Fruit fly (Drosophila melanogaster) whole organism, embryonic: ENCODE measurements around the gene CG14431.
A peak's percentile ranks its signal among the peaks of the same experiment; 100 is the strongest.

Experiments used
- Antp ChIP-seq: fragments of 200-800 bp; sonication (Bioruptor generic); optimal IDR thresholded peaks from 3 replicates; lab custom pipeline; 2016; ENCODE audit warnings: missing biosample characterization, missing genetic modification characterization
- Atf6 ChIP-seq: fragments of 200-800 bp; sonication (Bioruptor generic); IDR thresholded peaks from 2 replicates; pipeline ENCODE4 v1.3.6; 2022; ENCODE audit warnings: missing biosample characterization, missing genetic modification characterization
- B-H1 ChIP-seq: fragments of 200-800 bp; sonication (Bioruptor generic); IDR thresholded peaks from 3 replicates; pipeline ENCODE4 v1.3.6; 2022; ENCODE audit warnings: missing biosample characterization, missing genetic modification characterization
- CG10209 ChIP-seq: fragments of 200-800 bp; sonication (Bioruptor generic); optimal IDR thresholded peaks from 3 replicates; lab custom pipeline; 2017; ENCODE audit warnings: missing biosample characterization, mild to moderate bottlenecking, missing genetic modification characterization, missing genetic modification reagents
- CG11093 ChIP-seq: fragments of 200-800 bp; sonication (Bioruptor generic); IDR thresholded peaks from 3 replicates; pipeline ENCODE4 v1.3.6; 2022; ENCODE audit warnings: missing biosample characterization, missing genetic modification characterization
- CG11398 ChIP-seq: fragments of 200-800 bp; sonication (Bioruptor generic); optimal IDR thresholded peaks from 2 replicates; lab custom pipeline; 2016; ENCODE audit warnings: missing biosample characterization, missing genetic modification characterization
- CG11560 ChIP-seq: fragments of 200-800 bp; sonication (Bioruptor generic); IDR thresholded peaks from 3 replicates; pipeline ENCODE4 v1.3.6; 2022; ENCODE audit warnings: missing biosample characterization, missing genetic modification characterization
- CG12104 ChIP-seq: fragments of 200-800 bp; sonication (Bioruptor generic); optimal IDR thresholded peaks from 3 replicates; lab custom pipeline; 2016; ENCODE audit warnings: missing biosample characterization, missing genetic modification characterization
- CG1233 ChIP-seq: fragments of 200-800 bp; sonication (Bioruptor generic); optimal IDR thresholded peaks from 4 replicates; lab custom pipeline; 2018; ENCODE audit warnings: missing biosample characterization, mild to moderate bottlenecking, missing genetic modification characterization
- CG17612 ChIP-seq: fragments of 200-800 bp; sonication (Bioruptor generic); IDR thresholded peaks from 2 replicates; pipeline ENCODE4 v1.3.6; 2022; ENCODE audit warnings: missing biosample characterization, missing genetic modification characterization
- CG17829 ChIP-seq: fragments of 200-800 bp; optimal IDR thresholded peaks from 2 replicates; lab custom pipeline; 2019; ENCODE audit warnings: missing biosample characterization, mild to moderate bottlenecking, missing genetic modification characterization, moderate library complexity
- CG18011 ChIP-seq: fragments of 200-800 bp; sonication (Bioruptor generic); optimal IDR thresholded peaks from 2 replicates; lab custom pipeline; 2017; ENCODE audit warnings: missing biosample characterization, missing genetic modification characterization, mild to moderate bottlenecking, moderate library complexity, missing genotype
- CG33557 ChIP-seq: fragments of 200-800 bp; sonication (Bioruptor generic); optimal IDR thresholded peaks from 2 replicates; lab custom pipeline; 2019; ENCODE audit warnings: missing biosample characterization, mild to moderate bottlenecking, missing genetic modification characterization, moderate library complexity
- CG34224 ChIP-seq: fragments of 200-800 bp; sonication (Bioruptor generic); IDR thresholded peaks from 3 replicates; pipeline ENCODE4 v1.3.6; 2022; ENCODE audit warnings: missing biosample characterization, missing genetic modification characterization; ENCODE audit not compliant: partially characterized antibody
- CG4424 ChIP-seq: fragments of 200-800 bp; sonication (Bioruptor generic); optimal IDR thresholded peaks from 3 replicates; lab custom pipeline; 2016; ENCODE audit warnings: missing biosample characterization, missing genetic modification characterization
- CG6791 ChIP-seq: fragments of 200-800 bp; sonication (Bioruptor generic); IDR thresholded peaks from 3 replicates; pipeline ENCODE4 v1.3.6; 2022; ENCODE audit warnings: missing biosample characterization, missing genetic modification characterization; ENCODE audit not compliant: partially characterized antibody
- CG7987 ChIP-seq: fragments of 200-800 bp; sonication (Bioruptor generic); optimal IDR thresholded peaks from 2 replicates; lab custom pipeline; 2018; ENCODE audit warnings: missing biosample characterization, mild to moderate bottlenecking, missing genetic modification characterization, moderate library complexity
- CG8281 ChIP-seq: fragments of 200-800 bp; sonication (Bioruptor generic); optimal IDR thresholded peaks from 2 replicates; lab custom pipeline; 2018; ENCODE audit warnings: missing biosample characterization, mild to moderate bottlenecking, missing genetic modification characterization, moderate library complexity
- CG8290 ChIP-seq, 3 experiments: fragments of 200-800 bp; sonication (Bioruptor generic); optimal IDR thresholded peaks; 2 replicates each; lab custom pipeline; 2016 to 2019; ENCODE audit warnings: missing biosample characterization in 3 of 3, missing genetic modification characterization in 3 of 3, mild to moderate bottlenecking in 2 of 3, moderate library complexity in 1 of 3
- CG8944 ChIP-seq: fragments of 200-800 bp; sonication (Bioruptor generic); optimal IDR thresholded peaks from 3 replicates; lab custom pipeline; 2016; ENCODE audit warnings: missing biosample characterization, missing genetic modification characterization
- CG9609 ChIP-seq: fragments of 200-800 bp; sonication (Bioruptor generic); optimal IDR thresholded peaks from 3 replicates; lab custom pipeline; 2016; ENCODE audit warnings: missing biosample characterization, missing genetic modification characterization
- CHES-1-like ChIP-seq: fragments of 200-800 bp; sonication (Bioruptor generic); optimal IDR thresholded peaks from 2 replicates; lab custom pipeline; 2016; ENCODE audit warnings: missing biosample characterization, missing genetic modification characterization
- Dp ChIP-seq: fragments of 200-800 bp; sonication (Bioruptor generic); optimal IDR thresholded peaks from 2 replicates; lab custom pipeline; 2018; ENCODE audit warnings: missing biosample characterization, mild to moderate bottlenecking, missing genetic modification characterization, moderate library complexity
- Ets97D ChIP-seq: fragments of 200-800 bp; sonication (Bioruptor generic); optimal IDR thresholded peaks from 3 replicates; lab custom pipeline; 2016; ENCODE audit warnings: missing biosample characterization, missing genetic modification characterization
- H2.0 ChIP-seq: fragments of 200-800 bp; sonication (Bioruptor generic); IDR thresholded peaks from 2 replicates; pipeline ENCODE4 v1.3.6; 2022; ENCODE audit warnings: missing biosample characterization, missing genetic modification characterization
- HLHmδ ChIP-seq: fragments of 200-800 bp; sonication (Bioruptor generic); optimal IDR thresholded peaks from 2 replicates; lab custom pipeline; 2018; ENCODE audit warnings: missing biosample characterization, mild to moderate bottlenecking, missing genetic modification characterization, moderate library complexity
- Hmr ChIP-seq: fragments of 200-800 bp; sonication (Bioruptor generic); optimal IDR thresholded peaks from 3 replicates; lab custom pipeline; 2017; ENCODE audit warnings: mild to moderate bottlenecking, missing biosample characterization, missing genetic modification reagents, missing genetic modification characterization
- Hr51 ChIP-seq, 2 experiments: fragments of 200-800 bp; sonication (Bioruptor generic); optimal IDR thresholded peaks; 2 replicates in 1 of 2; 3 replicates in 1 of 2; lab custom pipeline; 2016 to 2018; ENCODE audit warnings: missing biosample characterization in 2 of 2, missing genetic modification characterization in 2 of 2, mild to moderate bottlenecking in 1 of 2, moderate library complexity in 1 of 2
- Hr78 ChIP-seq, 2 experiments: fragments of 200-800 bp in 1 of 2; fragments of >200 bp in 1 of 2; sonication (Bioruptor generic) in 1 of 2; optimal IDR thresholded peaks; 2 replicates each; lab custom pipeline; 2017 to 2019; ENCODE audit warnings: missing biosample characterization in 2 of 2, missing genetic modification characterization in 2 of 2, mild to moderate bottlenecking in 1 of 2, moderate library complexity in 1 of 2
- Ptx1 ChIP-seq: fragments of 200-800 bp; sonication (Bioruptor generic); IDR thresholded peaks from 2 replicates; pipeline ENCODE4 v1.3.6; 2022; ENCODE audit warnings: missing biosample characterization, missing genetic modification characterization
- Six4 ChIP-seq: fragments of 200-800 bp; sonication (Bioruptor generic); optimal IDR thresholded peaks from 2 replicates; lab custom pipeline; 2016; ENCODE audit warnings: missing biosample characterization, missing genetic modification characterization
- Stat92E ChIP-seq, 3 experiments: fragments of >200 bp in 2 of 3; fragments of 200-800 bp in 1 of 3; sonication (Bioruptor generic) in 1 of 3; optimal IDR thresholded peaks; 2 replicates each; lab custom pipeline; 2017 to 2019; ENCODE audit warnings: missing biosample characterization in 3 of 3, missing genetic modification characterization in 3 of 3, mild to moderate bottlenecking in 1 of 3, moderate library complexity in 1 of 3
- ase ChIP-seq: fragments of 200-800 bp; sonication (Bioruptor generic); IDR thresholded peaks from 3 replicates; pipeline ENCODE4 v1.3.6; 2022; ENCODE audit warnings: missing biosample characterization, missing genetic modification characterization
- crol ChIP-seq: fragments of 200-800 bp; sonication (Bioruptor generic); IDR thresholded peaks from 2 replicates; pipeline ENCODE4 v1.3.6; 2022; ENCODE audit warnings: missing biosample characterization, missing genetic modification characterization
- da ChIP-seq: fragments of 200-800 bp; sonication (Bioruptor generic); optimal IDR thresholded peaks from 2 replicates; lab custom pipeline; 2016; ENCODE audit warnings: missing biosample characterization, missing genetic modification characterization
- dpn ChIP-seq, 2 experiments: fragments of 200-800 bp; sonication (Bioruptor generic); optimal IDR thresholded peaks; 3 replicates each; lab custom pipeline; 2016; ENCODE audit warnings: missing biosample characterization in 2 of 2, missing genetic modification characterization in 2 of 2
- ems ChIP-seq: fragments of 200-800 bp; sonication (Bioruptor generic); optimal IDR thresholded peaks from 3 replicates; lab custom pipeline; 2016; ENCODE audit warnings: missing biosample characterization, missing genetic modification characterization
- fd64A ChIP-seq: fragments of 200-800 bp; sonication (Bioruptor generic); optimal IDR thresholded peaks from 3 replicates; lab custom pipeline; 2018; ENCODE audit warnings: missing biosample characterization, mild to moderate bottlenecking, missing genetic modification characterization
- grau ChIP-seq: fragments of 200-800 bp; optimal IDR thresholded peaks from 3 replicates; lab custom pipeline; 2019; ENCODE audit warnings: missing biosample characterization, mild to moderate bottlenecking, missing genetic modification characterization, moderate library complexity
- grn ChIP-seq: fragments of 200-800 bp; sonication (Bioruptor generic); optimal IDR thresholded peaks from 3 replicates; lab custom pipeline; 2017; ENCODE audit warnings: missing biosample characterization, missing genetic modification characterization
- hth ChIP-seq: fragments of >200 bp; optimal IDR thresholded peaks from 2 replicates; lab custom pipeline; 2017; ENCODE audit warnings: inconsistent platforms
- lbe ChIP-seq: fragments of 200-800 bp; sonication (Bioruptor generic); optimal IDR thresholded peaks from 2 replicates; lab custom pipeline; 2016; ENCODE audit warnings: missing biosample characterization, mild to moderate bottlenecking, missing genetic modification characterization
- lola ChIP-seq, 3 experiments: fragments of >200 bp in 2 of 3; fragments of 200-800 bp in 1 of 3; sonication (Bioruptor generic) in 1 of 3; optimal IDR thresholded peaks; 2 replicates each; lab custom pipeline; 2017 to 2019; ENCODE audit warnings: missing biosample characterization in 3 of 3, missing genetic modification characterization in 3 of 3, mild to moderate bottlenecking in 1 of 3, moderate library complexity in 1 of 3
- otp ChIP-seq: fragments of 200-800 bp; sonication (Bioruptor generic); IDR thresholded peaks from 3 replicates; pipeline ENCODE4, ENCODE4 v1.3.6; 2022; ENCODE audit warnings: missing biosample characterization, missing genetic modification characterization
- sd ChIP-seq: fragments of 200-800 bp; sonication (Bioruptor generic); optimal IDR thresholded peaks from 3 replicates; lab custom pipeline; 2018; ENCODE audit warnings: missing biosample characterization, mild to moderate bottlenecking, missing genetic modification characterization, moderate library complexity
- tap ChIP-seq: fragments of 200-800 bp; optimal IDR thresholded peaks from 3 replicates; lab custom pipeline; 2019; ENCODE audit warnings: missing biosample characterization, mild to moderate bottlenecking, missing genetic modification characterization, moderate library complexity
- toy ChIP-seq: fragments of 200-800 bp; sonication (Bioruptor generic); IDR thresholded peaks from 2 replicates; pipeline ENCODE4 v1.3.6; 2022; ENCODE audit warnings: missing biosample characterization, missing genetic modification characterization
- tup ChIP-seq: fragments of 200-800 bp; sonication (Bioruptor generic); optimal IDR thresholded peaks from 2 replicates; lab custom pipeline; 2016; ENCODE audit warnings: missing biosample characterization, mild to moderate bottlenecking, missing genetic modification characterization, moderate library complexity
- unpg ChIP-seq: fragments of 200-800 bp; sonication (Bioruptor generic); optimal IDR thresholded peaks from 3 replicates; lab custom pipeline; 2018; ENCODE audit warnings: missing biosample characterization, mild to moderate bottlenecking, missing genetic modification characterization, moderate library complexity
- z ChIP-seq: fragments of 200-800 bp; sonication (Bioruptor generic); IDR thresholded peaks from 3 replicates; pipeline ENCODE4 v1.3.6; 2022; ENCODE audit warnings: missing biosample characterization, missing genetic modification characterization

Gene CG14431

dm6 chrX:6998492-6998852 lies 90.4 kb downstream of the CG14431 start, which contains the start of gene Inx2 (continued):
- TF ChIP-seq CG33557 (GFP tag; lab: Kevin White, UChicago) (no peak), Hr78 (GFP tag; optimal IDR thresholded peaks at IDR 0.05; lab: Kevin White, UChicago) (no peak), H2.0 (no peak), CG9609 (GFP tag; lab: Kevin White, UChicago) (no peak), Antp (GFP tag; lab: Kevin White, UChicago) (peak; percentile 13), tup (GFP tag; lab: Kevin White, UChicago) (no peak), lbe (GFP tag; lab: Kevin White, UChicago) (peak; percentile 39), CG11398 (GFP tag; lab: Kevin White, UChicago) (peak; percentile 10), CHES-1-like (no peak), Stat92E (GFP tag; optimal IDR thresholded peaks at IDR 0.05; lab: Kevin White, UChicago) (peak in 1 of 3 experiments; percentile 47), da (GFP tag; lab: Kevin White, UChicago) (no peak), grau (peak; percentile 17), unpg (GFP tag; lab: Kevin White, UChicago) (no peak), CG6791 (no peak; the same call in 2 of the 3 replicates), tap (peak; percentile 41), hth (lab: Kevin White, UChicago) (no peak), CG8944 (GFP tag; lab: Kevin White, UChicago) (no peak), B-H1 (GFP tag; lab: Robert Waterston, UW) (no peak), CG17612 (GFP tag; lab: Robert Waterston, UW) (no peak), HLHmδ (peak; percentile 38), Six4 (GFP tag; lab: Kevin White, UChicago) (no peak), CG10209 (GFP tag; lab: Kevin White, UChicago) (peak; percentile 43), ase (GFP tag; lab: Robert Waterston, UW) (no peak), z (GFP tag; lab: Robert Waterston, UW) (peak; percentile 75), CG7987 (GFP tag; lab: Kevin White, UChicago) (peak; percentile 62), grn (GFP tag; lab: Kevin White, UChicago) (peak; percentile 8), fd64A (GFP tag; lab: Kevin White, UChicago) (no peak), sd (tag; lab: Kevin White, UChicago) (peak; percentile 54), dpn (GFP tag; optimal IDR thresholded peaks at IDR 0.05; lab: Kevin White, UChicago) (no peak), Hmr (GFP tag; lab: Kevin White, UChicago) (peak; percentile 30), CG11560 (tag; lab: Robert Waterston, UW) (no peak), toy (no peak), CG34224 (GFP tag; lab: Robert Waterston, UW) (no peak), Dp (GFP tag; lab: Kevin White, UChicago) (no peak), otp (GFP tag; lab: Robert Waterston, UW) (0 out of 3 replicates have a peak, but pooled peaks have one; percentile 52), CG4424 (GFP tag; lab: Kevin White, UChicago) (no peak), Ptx1 (GFP tag; lab: Robert Waterston, UW) (0 out of 2 replicates have a peak, but pooled peaks have one; percentile 11), CG8290 (GFP tag; optimal IDR thresholded peaks at IDR 0.05; lab: Kevin White, UChicago) (no peak), CG8290 (tag; optimal IDR thresholded peaks at IDR 0.05; lab: Kevin White, UChicago) (peak in 1 of 2 experiments; percentile 83), CG12104 (no peak), CG8281 (no peak), ems (GFP tag; lab: Kevin White, UChicago) (no peak), crol (GFP tag; lab: Robert Waterston, UW) (peak; percentile 99), Ets97D (GFP tag; lab: Kevin White, UChicago) (no peak), lola (GFP tag; optimal IDR thresholded peaks at IDR 0.05; lab: Kevin White, UChicago) (no peak), CG17829 (tag; lab: Kevin White, UChicago) (peak; percentile 53), CG11093 (no peak), Atf6 (GFP tag; lab: Robert Waterston, UW) (no peak), Hr51 (GFP tag; optimal IDR thresholded peaks at IDR 0.05; lab: Kevin White, UChicago) (peak in 1 of 2 experiments; percentile 26), CG1233 (GFP tag; lab: Kevin White, UChicago) (no peak), CG18011 (GFP tag; lab: Kevin White, UChicago) (no peak)
